Worm (Caenorhabditis elegans): ENCODE results near the gene nhr-148.

- no peak for TF ChIP-seq him-1 (tag; optimal IDR thresholded peaks at IDR 0.05)
- no peak for TF ChIP-seq W03F9.2 (tag; optimal IDR thresholded peaks at IDR 0.05)
- no peak for TF ChIP-seq dao-5 (tag; optimal IDR thresholded peaks at IDR 0.05)
Measured at ce11 chrV:7386052-7386573, 44.2 kb downstream of the nhr-148 start, which contains the start of gene srp-6.
